Fruit fly (Drosophila melanogaster): ENCODE data around the gene CG17361.

Gene CG17361

DNA sequence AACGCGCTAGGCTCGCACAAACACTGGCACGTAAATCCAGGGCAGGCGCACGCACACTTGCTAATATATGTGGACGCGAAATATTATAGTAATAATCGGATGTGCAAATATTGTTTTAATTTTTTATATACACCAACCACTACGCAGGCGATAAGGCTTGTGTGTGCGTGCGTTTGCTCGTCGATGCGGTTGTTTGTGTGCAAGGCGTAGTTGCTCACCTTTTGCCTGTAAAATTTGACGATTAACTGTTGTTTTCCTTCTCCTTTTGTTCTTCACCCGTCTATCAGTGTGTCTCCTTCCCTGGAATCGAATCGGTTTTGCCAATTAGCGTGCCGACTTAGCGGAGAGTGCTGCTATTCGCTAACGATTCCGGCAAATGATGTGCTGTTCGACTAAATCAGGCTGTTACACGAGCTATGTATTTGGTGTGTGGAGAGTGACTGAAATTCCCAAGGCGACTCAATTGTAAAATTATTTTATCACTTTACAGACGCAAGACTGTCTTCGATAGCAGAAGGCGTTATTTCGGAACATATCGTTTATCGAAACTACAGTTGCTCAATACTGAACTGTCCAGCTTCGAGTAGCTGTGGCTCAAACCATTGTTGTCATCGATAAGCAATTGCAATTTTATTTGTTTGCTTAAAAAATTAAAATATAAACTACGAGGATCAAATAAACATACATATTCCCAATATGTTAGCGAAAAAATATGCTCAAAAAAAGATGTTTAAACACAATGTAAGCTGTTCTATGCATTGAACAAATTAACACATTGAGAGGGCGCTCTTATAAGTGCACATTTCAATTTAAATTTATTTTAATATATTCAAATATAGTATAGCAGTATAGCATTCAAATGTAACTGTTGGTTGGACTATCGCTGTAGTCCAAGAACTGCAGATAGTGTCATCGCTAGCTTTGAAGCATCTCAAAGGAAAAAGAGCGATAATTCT, 34.5 kb downstream of the CG17361 start, which contains the start of the genes CG6650 and endos (continued):
- TF ChIP-seq CG16779 (tag; optimal IDR thresholded peaks at IDR 0.05) (peak; percentile 65), fd59A (GFP tag; optimal IDR thresholded peaks at IDR 0.05) (no peak), esn (GFP tag; optimal IDR thresholded peaks at IDR 0.05) (peak; percentile 20), Ets96B (tag; optimal IDR thresholded peaks at IDR 0.05) (no peak), CG4318 (GFP tag; optimal IDR thresholded peaks at IDR 0.05) (no peak), dac (GFP tag; optimal IDR thresholded peaks at IDR 0.05) (peak; percentile 4), Ets21C (GFP tag; optimal IDR thresholded peaks at IDR 0.05) (no peak), Sox15 (GFP tag; optimal IDR thresholded peaks at IDR 0.05) (no peak), cyc (GFP tag; optimal IDR thresholded peaks at IDR 0.05) (peak; percentile 8), dsx (GFP tag; optimal IDR thresholded peaks at IDR 0.05; ENCODE audit: poor library complexity, severe bottlenecking) (peak; percentile 25), fd85E (GFP tag; optimal IDR thresholded peaks at IDR 0.05) (no peak), CG34406 (GFP tag; optimal IDR thresholded peaks at IDR 0.05) (peak; percentile 14), CG31627 (GFP tag; optimal IDR thresholded peaks at IDR 0.05) (no peak), CG8632 (GFP tag; optimal IDR thresholded peaks at IDR 0.05) (no peak), CG1621 (tag; optimal IDR thresholded peaks at IDR 0.05) (peak; percentile 24), Hr4 (GFP tag; optimal IDR thresholded peaks at IDR 0.05) (peak; percentile 44), CG32006 (GFP tag; optimal IDR thresholded peaks at IDR 0.05) (peak; percentile 48), Eip93F (GFP tag; optimal IDR thresholded peaks at IDR 0.05) (peak; percentile 41), Sox14 (GFP tag; optimal IDR thresholded peaks at IDR 0.05) (peak; percentile 52), CG9139 (GFP tag; optimal IDR thresholded peaks at IDR 0.05) (peak; percentile 35), ss (GFP tag; optimal IDR thresholded peaks at IDR 0.05) (peak; percentile 64), Lpt (GFP tag; optimal IDR thresholded peaks at IDR 0.05) (no peak), CG6854 (GFP tag; optimal IDR thresholded peaks at IDR 0.05) (peak; percentile 11), CG3032 (tag; optimal IDR thresholded peaks at IDR 0.05) (peak; percentile 35), fkh (GFP tag; optimal IDR thresholded peaks at IDR 0.05) (peak; percentile 81), OdsH (GFP tag; optimal IDR thresholded peaks at IDR 0.05) (peak; percentile 39), achi (GFP tag; optimal IDR thresholded peaks at IDR 0.05) (peak; percentile 22), svp (GFP tag) (peak; percentile 74)

DNA sequence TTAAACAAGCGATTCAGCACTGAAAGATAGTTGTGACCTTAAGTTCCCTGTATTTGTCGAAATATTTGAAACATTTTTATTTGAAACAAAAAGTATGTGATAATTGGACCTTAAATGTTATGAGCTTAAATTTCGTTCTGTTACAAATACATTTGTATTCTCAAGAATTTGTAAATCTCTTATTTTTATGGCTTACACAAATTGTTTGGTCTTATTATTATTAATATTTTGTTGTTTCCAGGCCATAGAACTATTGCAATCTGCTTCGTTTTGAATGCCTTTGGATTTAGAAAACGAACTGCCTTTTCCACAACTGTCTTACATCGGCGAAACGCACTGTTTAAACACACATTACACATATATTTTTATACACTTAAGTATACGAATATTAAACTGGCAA, 37.5 kb downstream of the CG17361 start, which contains the start of gene CG6661:
Gene CG6661 (plus strand): TSS at position 301 of the 400 bp plus-strand sequence.
- TF ChIP-seq Blimp-1 (GFP tag; optimal IDR thresholded peaks at IDR 0.05) (no peak), pdm3 (GFP tag; optimal IDR thresholded peaks at IDR 0.05) (no peak), CG7368 (GFP tag; optimal IDR thresholded peaks at IDR 0.05) (no peak), acj6 (GFP tag; optimal IDR thresholded peaks at IDR 0.05) (no peak)

DNA sequence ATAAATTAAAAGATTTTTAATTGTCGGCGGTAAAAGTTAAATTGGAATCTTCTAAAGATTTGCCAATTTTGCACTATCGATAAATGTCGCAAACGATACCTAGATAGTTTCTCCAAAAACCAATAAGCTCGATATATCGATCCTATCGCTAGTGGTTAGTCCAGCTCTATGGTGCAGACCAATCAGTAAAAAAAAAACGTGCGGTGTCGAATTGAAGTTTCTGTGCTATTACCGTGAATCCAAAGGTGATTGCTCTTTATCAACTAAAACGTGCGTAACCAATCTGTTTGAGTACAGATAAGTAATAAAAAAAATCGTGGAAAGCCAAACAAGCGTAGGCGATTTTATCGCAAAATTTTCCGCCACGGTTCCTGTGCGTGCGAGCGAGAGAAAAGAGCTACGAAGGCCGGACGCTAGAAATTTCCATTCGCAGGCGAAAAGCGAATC, 39.9 kb downstream of the CG17361 start, which contains the start of gene Hsp110:
Gene Hsp110 (plus strand): TSS at position 153 of the 447 bp plus-strand sequence.
- TF ChIP-seq lz (GFP tag; optimal IDR thresholded peaks at IDR 0.05) (peak; percentile 27), Sox14 (GFP tag; optimal IDR thresholded peaks at IDR 0.05) (peak; percentile 17), CG7368 (GFP tag; optimal IDR thresholded peaks at IDR 0.05) (no peak), OdsH (GFP tag; optimal IDR thresholded peaks at IDR 0.05) (no peak), CG31627 (GFP tag; optimal IDR thresholded peaks at IDR 0.05) (peak; percentile 19), CG16779 (tag; optimal IDR thresholded peaks at IDR 0.05) (peak; percentile 49), ss (GFP tag; optimal IDR thresholded peaks at IDR 0.05) (peak; percentile 33 to 69), fkh (GFP tag; optimal IDR thresholded peaks at IDR 0.05) (no peak), Sox102F (GFP tag; optimal IDR thresholded peaks at IDR 0.05) (peak; percentile 27), Ets96B (tag; optimal IDR thresholded peaks at IDR 0.05) (peak; percentile 9), CG9139 (GFP tag; optimal IDR thresholded peaks at IDR 0.05) (peak; percentile 31), CG6854 (GFP tag; optimal IDR thresholded peaks at IDR 0.05) (peak; percentile 56), CG8319 (GFP tag; optimal IDR thresholded peaks at IDR 0.05) (no peak), vri (GFP tag; optimal IDR thresholded peaks at IDR 0.05) (peak; percentile 64), achi (GFP tag; optimal IDR thresholded peaks at IDR 0.05) (peak; percentile 26), CG3032 (tag; optimal IDR thresholded peaks at IDR 0.05) (peak; percentile 2), Eip78C (GFP tag) (peak; percentile 71), dac (GFP tag; optimal IDR thresholded peaks at IDR 0.05) (no peak), acj6 (GFP tag; optimal IDR thresholded peaks at IDR 0.05) (no peak), CG1621 (tag; optimal IDR thresholded peaks at IDR 0.05) (peak; percentile 39), Eip75B (GFP tag; optimal IDR thresholded peaks at IDR 0.05) (peak; percentile 6), esn (GFP tag; optimal IDR thresholded peaks at IDR 0.05) (peak; percentile 40), svp (GFP tag) (peak; percentile 53), Hr4 (GFP tag; optimal IDR thresholded peaks at IDR 0.05) (peak; percentile 16), eg (GFP tag; IDR thresholded peaks at IDR 0.05) (peak; percentile 23; the same call in 1 of the 3 replicates), topi (GFP tag; optimal IDR thresholded peaks at IDR 0.05) (peak; percentile 25)

Data from whole organism, prepupa.